Worm (Caenorhabditis elegans): ENCODE results near the gene fbxa-220.

- TF ChIP-seq zag-1 (tag; optimal IDR thresholded peaks at IDR 0.05) (no peak), blmp-1 (tag; optimal IDR thresholded peaks at IDR 0.05; ENCODE audit: insufficient read depth) (no peak)
These were observed 35.7 kb downstream of the fbxa-220 start for ce11 chrIII:11448330-11448729.
